Worm (Caenorhabditis elegans) whole organism, early embryonic: Measurements from ENCODE around the gene F38B7.3.

Experiments used
- B0310.2 ChIP-seq: sonication (generic microtip); optimal IDR thresholded peaks from 2 replicates; lab custom pipeline; 2016; ENCODE audit warnings: mild to moderate bottlenecking, missing genetic modification characterization, missing compliant biosample characterization
- F13C5.2 ChIP-seq: sonication (generic microtip); optimal IDR thresholded peaks from 2 replicates; lab custom pipeline; 2017; ENCODE audit warnings: mild to moderate bottlenecking, missing genetic modification characterization, inconsistent platforms, missing compliant biosample characterization
- aly-1 ChIP-seq: sonication (generic microtip); optimal IDR thresholded peaks from 2 replicates; lab custom pipeline; 2016; ENCODE audit warnings: missing genetic modification characterization, missing compliant biosample characterization
- ama-1 ChIP-seq: fragments of 150-350 bp; optimal IDR thresholded peaks from 2 replicates; lab custom pipeline; 2014
- ceh-13 ChIP-seq: fragments of 200-800 bp; sonication (Bioruptor generic); optimal IDR thresholded peaks from 2 replicates; lab custom pipeline; 2018; ENCODE audit warnings: mild to moderate bottlenecking, missing genetic modification characterization, missing compliant biosample characterization
- ceh-36 ChIP-seq: sonication (generic microtip); optimal IDR thresholded peaks from 2 replicates; lab custom pipeline; 2016; ENCODE audit warnings: missing genetic modification characterization, inconsistent platforms, missing compliant biosample characterization
- ets-7 ChIP-seq: sonication (generic microtip); optimal IDR thresholded peaks from 2 replicates; lab custom pipeline; 2016; ENCODE audit warnings: missing genotype, missing genetic modification characterization, missing compliant biosample characterization
- flt-1 ChIP-seq: fragments of 200-800 bp; sonication (Bioruptor generic); IDR thresholded peaks from 2 replicates; pipeline ENCODE4 v1.3.6; 2022; ENCODE audit warnings: missing genetic modification characterization, missing compliant biosample characterization
- hmbx-1 ChIP-seq: sonication (generic microtip); optimal IDR thresholded peaks from 2 replicates; lab custom pipeline; 2016; ENCODE audit warnings: mild to moderate bottlenecking, missing genetic modification characterization, missing compliant biosample characterization
- hmg-4 ChIP-seq: fragments of 200-800 bp; sonication (Bioruptor generic); optimal IDR thresholded peaks from 2 replicates; lab custom pipeline; 2018; ENCODE audit warnings: mild to moderate bottlenecking, missing genetic modification characterization, missing compliant biosample characterization
- hnd-1 ChIP-seq: sonication (generic microtip); optimal IDR thresholded peaks from 2 replicates; lab custom pipeline; 2016; ENCODE audit warnings: missing genetic modification characterization, missing compliant biosample characterization
- pes-1 ChIP-seq: fragments of 200-800 bp; sonication (Bioruptor generic); IDR thresholded peaks from 2 replicates; pipeline ENCODE4 v1.3.6; 2022; ENCODE audit warnings: missing genetic modification reagents, missing genetic modification characterization, missing compliant biosample characterization
- scrt-1 ChIP-seq: fragments of 200-800 bp; sonication (Bioruptor generic); IDR thresholded peaks from 2 replicates; pipeline ENCODE4 v1.3.6; 2022; ENCODE audit warnings: missing genetic modification characterization, missing compliant biosample characterization
- sea-1 ChIP-seq: fragments of 200-800 bp; sonication (Bioruptor generic); conservative IDR thresholded peaks from 2 replicates; pipeline ENCODE4 v1.3.6; 2022; ENCODE audit warnings: missing genetic modification characterization, missing compliant biosample characterization
- tbx-11 ChIP-seq: fragments of 200-800 bp; sonication (Bioruptor generic); IDR thresholded peaks from 2 replicates; pipeline ENCODE4 v1.3.6; 2022; ENCODE audit warnings: missing genetic modification characterization, missing compliant biosample characterization
- tbx-37 ChIP-seq: fragments of 200-800 bp; sonication (Bioruptor generic); conservative IDR thresholded peaks from 2 replicates; pipeline ENCODE4 v1.3.6; 2022; ENCODE audit warnings: missing genetic modification reagents, missing genetic modification characterization, missing compliant biosample characterization
- tra-4 ChIP-seq: sonication (generic microtip); optimal IDR thresholded peaks from 2 replicates; lab custom pipeline; 2017; ENCODE audit warnings: missing genetic modification characterization, missing compliant biosample characterization

Gene F38B7.3

DNA sequence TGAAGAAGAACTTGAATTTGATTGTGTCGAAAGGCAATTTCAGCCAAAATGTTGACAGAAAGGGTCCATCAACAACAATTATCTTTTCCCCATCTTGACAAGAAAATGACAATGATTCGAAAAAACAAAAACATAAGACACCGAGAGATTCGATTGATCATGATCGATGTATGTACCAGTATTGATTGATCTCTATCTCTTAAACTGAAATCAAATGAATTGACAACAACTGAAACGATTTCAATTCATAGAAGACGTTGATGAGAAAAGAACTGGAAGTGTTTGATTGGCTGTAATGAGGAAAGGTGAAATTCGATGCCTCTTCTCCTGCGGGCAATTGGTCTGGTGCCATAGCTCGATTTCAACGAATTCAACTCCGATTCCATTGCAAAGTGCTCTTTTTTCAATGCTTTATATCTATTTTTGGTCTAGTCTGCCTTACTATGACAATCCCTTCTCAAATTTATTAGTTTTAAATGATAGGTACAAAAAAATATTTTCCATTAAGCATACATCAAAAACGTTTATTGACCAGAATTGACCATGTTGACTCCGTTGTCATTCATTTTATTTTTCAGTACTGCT lies 15.4 kb upstream of the F38B7.3 start:
- no peak for TF ChIP-seq scrt-1 (GFP tag; lab: Robert Waterston, UW)
- TF ChIP-seq tra-4 (tag; lab: Kevin White, UChicago), result no peak
- no peak for TF ChIP-seq sea-1 (GFP tag; lab: Robert Waterston, UW)
- TF ChIP-seq B0310.2 (tag; lab: Kevin White, UChicago), result no peak
- TF ChIP-seq ceh-36 (tag; lab: Kevin White, UChicago), result no peak
- no peak for TF ChIP-seq ets-7 (tag; lab: Kevin White, UChicago)
- no peak for TF ChIP-seq F13C5.2 (tag; lab: Kevin White, UChicago)
- no peak for TF ChIP-seq ceh-13 (GFP tag; lab: Kevin White, UChicago)

DNA sequence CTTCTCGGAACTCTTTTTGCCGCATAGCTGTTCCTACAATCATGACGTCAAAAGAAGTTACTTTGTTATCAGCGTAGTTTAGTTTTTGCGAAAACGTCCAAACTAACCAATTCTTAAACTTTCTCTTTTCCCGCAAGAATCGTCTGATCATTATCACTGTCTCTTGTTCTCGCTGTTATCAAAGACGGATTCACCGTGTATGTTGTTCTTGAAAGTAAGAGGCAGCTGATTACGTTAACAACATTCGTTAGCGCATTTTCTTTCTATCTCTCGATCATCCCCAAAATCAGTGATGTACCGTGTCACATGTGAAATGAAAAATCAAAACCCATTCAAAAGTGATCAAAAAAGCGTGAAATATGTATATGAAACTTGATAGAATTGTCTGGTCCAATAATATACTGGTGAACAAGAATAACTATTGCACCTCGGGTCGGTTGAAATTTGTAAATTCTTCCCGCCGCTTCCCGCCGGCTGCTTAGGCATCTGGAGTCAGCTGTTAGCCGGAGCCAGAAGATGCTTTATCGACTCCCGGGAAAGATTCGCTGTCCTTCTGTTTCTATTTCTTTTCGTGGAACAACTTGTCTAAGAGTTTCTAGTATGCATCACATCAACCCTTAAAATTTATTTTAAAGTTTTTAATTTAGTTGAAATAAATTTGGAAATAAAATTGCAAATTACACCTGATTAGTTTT lies 14.3 kb upstream of the F38B7.3 start:
- TF ChIP-seq F13C5.2 (tag; lab: Kevin White, UChicago) (no peak), B0310.2 (tag; lab: Kevin White, UChicago) (no peak), flt-1 (GFP tag; lab: Robert Waterston, UW) (no peak), ama-1 (lab: Kevin White, UChicago) (no peak), scrt-1 (GFP tag; lab: Robert Waterston, UW) (no peak), tbx-37 (GFP tag; lab: Robert Waterston, UW) (no peak), pes-1 (no peak), hmbx-1 (tag; lab: Kevin White, UChicago) (no peak)

DNA sequence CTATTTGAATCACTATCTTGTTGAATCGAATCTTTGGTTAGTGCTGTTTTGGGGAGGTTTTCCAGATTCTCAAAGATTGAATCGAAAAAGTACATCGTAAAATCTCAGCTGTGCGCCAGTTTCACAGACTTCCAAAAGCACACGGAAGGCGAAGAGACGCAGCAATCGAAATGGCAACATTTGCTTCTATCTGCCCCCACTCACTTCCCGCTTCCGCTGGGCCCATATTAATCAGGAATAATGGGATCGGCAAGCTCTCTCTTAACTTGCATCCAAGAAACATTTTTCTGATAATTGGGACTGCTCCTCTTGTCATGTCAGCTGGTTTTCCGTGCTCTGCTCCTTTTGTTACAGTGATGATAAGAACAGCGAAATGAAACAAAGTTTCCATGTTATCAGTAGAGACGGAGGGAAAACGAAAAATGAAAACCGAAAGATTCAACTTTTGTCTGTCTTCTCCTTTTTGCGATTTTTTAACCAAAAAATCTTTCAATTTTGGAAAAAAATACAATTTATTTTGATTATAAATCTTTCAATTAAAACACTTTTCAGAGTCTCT lies 13.3 kb upstream of the F38B7.3 start:
- no peak for TF ChIP-seq tbx-11 (GFP tag; lab: Robert Waterston, UW)
- TF ChIP-seq B0310.2 (tag; lab: Kevin White, UChicago), result no peak
- TF ChIP-seq pes-1, result no peak
- no peak for TF ChIP-seq F13C5.2 (tag; lab: Kevin White, UChicago)
- no peak for TF ChIP-seq tbx-37 (GFP tag; lab: Robert Waterston, UW)
- no peak for TF ChIP-seq hnd-1 (tag; lab: Kevin White, UChicago)
- no peak for TF ChIP-seq ama-1 (lab: Kevin White, UChicago)
- no peak for TF ChIP-seq tra-4 (tag; lab: Kevin White, UChicago)
- TF ChIP-seq sea-1 (GFP tag; lab: Robert Waterston, UW), result no peak
- TF ChIP-seq ceh-36 (tag; lab: Kevin White, UChicago), result no peak
- no peak for TF ChIP-seq hmbx-1 (tag; lab: Kevin White, UChicago)
- TF ChIP-seq ceh-13 (GFP tag; lab: Kevin White, UChicago), result no peak

DNA sequence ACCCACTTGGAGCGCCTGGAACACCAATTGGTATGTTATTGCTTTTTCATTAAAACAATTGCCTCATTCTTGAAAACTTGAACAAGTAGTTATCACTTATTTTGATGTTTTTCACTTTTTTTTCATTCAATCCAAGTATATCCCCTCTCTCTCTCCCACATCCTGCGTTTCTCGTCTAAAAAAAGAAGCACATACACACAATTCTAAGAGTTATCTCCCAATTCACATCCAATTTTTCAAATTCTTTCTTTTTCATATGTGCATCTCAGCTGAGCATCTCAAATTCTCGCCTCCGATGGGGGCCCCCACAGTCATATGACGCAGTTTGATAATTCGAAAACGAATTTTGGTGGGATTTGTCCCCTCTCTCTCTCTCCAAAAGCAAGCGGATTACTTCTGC lies 12.2 kb upstream of the F38B7.3 start:
- no peak for TF ChIP-seq tra-4 (tag; lab: Kevin White, UChicago)
- TF ChIP-seq hnd-1 (tag; lab: Kevin White, UChicago), result no peak
- TF ChIP-seq hmg-4, result no peak
- no peak for TF ChIP-seq pes-1
- no peak for TF ChIP-seq sea-1 (GFP tag; lab: Robert Waterston, UW)
- TF ChIP-seq aly-1 (tag; lab: Kevin White, UChicago), result no peak
- no peak for TF ChIP-seq scrt-1 (GFP tag; lab: Robert Waterston, UW)
- no peak for TF ChIP-seq ceh-13 (GFP tag; lab: Kevin White, UChicago)
- no peak for TF ChIP-seq ama-1 (lab: Kevin White, UChicago)
- no peak for TF ChIP-seq ets-7 (tag; lab: Kevin White, UChicago)
- no peak for TF ChIP-seq F13C5.2 (tag; lab: Kevin White, UChicago)
- no peak for TF ChIP-seq flt-1 (GFP tag; lab: Robert Waterston, UW)
- TF ChIP-seq tbx-37 (GFP tag; lab: Robert Waterston, UW), result no peak

DNA sequence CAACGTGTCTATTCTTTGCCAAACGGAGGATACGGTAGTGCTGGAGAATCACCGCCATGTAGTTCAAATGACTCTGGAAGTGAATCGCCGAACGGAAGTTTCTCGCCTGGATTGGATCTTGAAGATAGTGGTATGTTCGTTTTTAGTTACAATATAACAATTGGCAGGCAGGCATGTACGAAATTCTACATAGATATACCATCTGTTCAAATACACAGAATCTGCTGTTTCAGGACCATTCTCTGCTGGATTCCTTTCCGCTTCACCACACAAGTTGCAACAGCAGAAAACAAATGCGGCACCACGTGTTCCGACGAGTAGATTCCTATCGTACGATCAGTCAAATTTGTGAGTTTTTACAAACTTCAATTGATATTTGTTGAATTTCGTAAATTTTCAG lies 9.4 kb upstream of the F38B7.3 start:
- no peak for TF ChIP-seq hnd-1 (tag; lab: Kevin White, UChicago)
- TF ChIP-seq hmbx-1 (tag; lab: Kevin White, UChicago), result no peak
- TF ChIP-seq hmg-4, result no peak
- no peak for TF ChIP-seq tbx-37 (GFP tag; lab: Robert Waterston, UW)
- TF ChIP-seq F13C5.2 (tag; lab: Kevin White, UChicago), result no peak
- no peak for TF ChIP-seq B0310.2 (tag; lab: Kevin White, UChicago)
- no peak for TF ChIP-seq pes-1
- TF ChIP-seq sea-1 (GFP tag; lab: Robert Waterston, UW), result no peak
- TF ChIP-seq ama-1 (lab: Kevin White, UChicago), result no peak
- no peak for TF ChIP-seq ceh-36 (tag; lab: Kevin White, UChicago)

DNA sequence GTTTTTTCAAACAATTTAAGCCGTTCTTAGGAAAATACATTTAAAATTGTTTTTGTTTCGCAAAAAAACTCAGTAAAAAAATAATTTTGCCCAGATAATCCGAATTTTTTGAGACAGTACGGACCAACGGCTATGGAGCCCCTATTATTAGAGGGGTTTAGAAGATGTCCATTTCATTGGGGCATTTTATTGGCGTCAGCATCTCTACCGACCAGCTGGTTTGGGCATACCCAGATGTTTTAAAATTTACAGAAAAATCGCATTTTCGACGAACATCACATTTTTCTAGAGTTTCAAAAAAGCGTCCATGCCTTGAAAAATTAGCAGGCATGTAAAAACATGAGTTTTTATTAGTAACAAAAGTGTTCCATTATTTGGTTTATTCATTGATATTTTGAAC lies 7.6 kb upstream of the F38B7.3 start:
- no peak for TF ChIP-seq tbx-11 (GFP tag; lab: Robert Waterston, UW)
- TF ChIP-seq F13C5.2 (tag; lab: Kevin White, UChicago), result no peak
- no peak for TF ChIP-seq ceh-36 (tag; lab: Kevin White, UChicago)
- no peak for TF ChIP-seq ceh-13 (GFP tag; lab: Kevin White, UChicago)
- no peak for TF ChIP-seq aly-1 (tag; lab: Kevin White, UChicago)
- TF ChIP-seq hmg-4, result no peak
- TF ChIP-seq flt-1 (GFP tag; lab: Robert Waterston, UW), result no peak
- no peak for TF ChIP-seq sea-1 (GFP tag; lab: Robert Waterston, UW)
- no peak for TF ChIP-seq ets-7 (tag; lab: Kevin White, UChicago)
- TF ChIP-seq pes-1, result no peak

DNA sequence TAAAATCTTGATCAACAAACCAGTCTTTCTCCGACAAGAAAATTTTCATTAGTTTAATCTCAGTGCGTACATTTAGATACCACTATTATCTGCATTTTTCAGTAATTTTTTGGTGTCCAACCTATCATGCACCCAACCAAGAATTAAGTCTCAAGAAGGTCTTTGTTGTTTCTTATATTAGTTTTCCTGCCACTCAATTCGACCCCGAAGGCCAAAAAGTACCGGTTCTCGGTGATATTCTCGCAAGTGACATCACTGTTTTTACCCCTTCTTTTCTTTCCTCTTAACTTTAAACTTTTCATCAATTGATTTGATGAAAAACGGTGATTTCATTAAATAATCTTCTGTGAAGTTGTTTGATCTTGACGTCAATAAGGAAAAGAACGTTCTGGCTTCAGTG lies 5.3 kb upstream of the F38B7.3 start, which contains the start of gene F38B7.2:
Gene F38B7.2, plus strand, starts transcription at position 400 of the 400 bp plus-strand sequence.
- TF ChIP-seq hnd-1 (tag; lab: Kevin White, UChicago) (no peak), ama-1 (lab: Kevin White, UChicago) (no peak), F13C5.2 (tag; lab: Kevin White, UChicago) (no peak), pes-1 (no peak), flt-1 (GFP tag; lab: Robert Waterston, UW) (no peak), ceh-36 (tag; lab: Kevin White, UChicago) (no peak), tbx-11 (GFP tag; lab: Robert Waterston, UW) (no peak), hmbx-1 (tag; lab: Kevin White, UChicago) (no peak), hmg-4 (no peak), scrt-1 (GFP tag; lab: Robert Waterston, UW) (no peak), B0310.2 (tag; lab: Kevin White, UChicago) (no peak), ceh-13 (GFP tag; lab: Kevin White, UChicago) (no peak), ets-7 (tag; lab: Kevin White, UChicago) (no peak), tbx-37 (GFP tag; lab: Robert Waterston, UW) (no peak), aly-1 (tag; lab: Kevin White, UChicago) (no peak), tra-4 (tag; lab: Kevin White, UChicago) (no peak), sea-1 (GFP tag; lab: Robert Waterston, UW) (no peak)
